Worm (Caenorhabditis elegans): ENCODE results near the gene B0546.4.

ce11 chrIV:3415383-3415782, 31.4 kb upstream of the B0546.4 start, which contains the start of gene lgc-9:
- TF ChIP-seq hmg-4 (GFP tag; optimal IDR thresholded peaks at IDR 0.05) (no peak), tbx-11 (GFP tag; IDR thresholded peaks at IDR 0.05) (no peak), ama-1 (optimal IDR thresholded peaks at IDR 0.05) (no peak), sea-1 (GFP tag; conservative IDR thresholded peaks at IDR 0.05) (no peak), flt-1 (GFP tag; IDR thresholded peaks at IDR 0.05) (no peak)
